Fruit fly (Drosophila melanogaster) whole organism, larva: Measurements from ENCODE around the gene PolI.

Experiments
- noc ChIP-seq: fragments of 200-800 bp; sonication (Bioruptor generic); optimal IDR thresholded peaks from 3 replicates; lab custom pipeline; 2019; ENCODE audit warnings: missing biosample characterization, mild to moderate bottlenecking, missing genetic modification characterization, moderate library complexity

Gene PolI

DNA sequence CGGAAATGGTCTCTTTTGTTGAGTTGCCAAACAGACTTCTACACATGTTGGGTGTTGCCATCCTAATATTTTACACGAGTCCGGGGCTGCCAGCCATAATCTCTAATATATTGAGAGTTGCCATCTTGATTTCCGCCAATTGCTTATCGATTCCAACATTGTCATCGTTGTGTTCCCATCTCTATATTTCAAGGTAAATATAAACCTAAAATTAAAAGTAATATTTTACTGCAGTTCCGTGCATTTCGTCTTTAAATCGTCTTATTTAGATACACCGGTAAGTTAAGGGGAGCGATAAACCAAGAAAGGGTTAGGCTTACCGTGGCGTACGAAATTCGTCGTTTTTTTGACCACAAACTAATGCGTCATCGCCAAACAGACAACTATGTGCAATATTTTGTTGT, at the start of gene PolI:
PolI (plus strand) TSS at position 138 of the 404 bp plus-strand sequence.
- no peak for TF ChIP-seq noc (tag; lab: Kevin White, UChicago)

DNA sequence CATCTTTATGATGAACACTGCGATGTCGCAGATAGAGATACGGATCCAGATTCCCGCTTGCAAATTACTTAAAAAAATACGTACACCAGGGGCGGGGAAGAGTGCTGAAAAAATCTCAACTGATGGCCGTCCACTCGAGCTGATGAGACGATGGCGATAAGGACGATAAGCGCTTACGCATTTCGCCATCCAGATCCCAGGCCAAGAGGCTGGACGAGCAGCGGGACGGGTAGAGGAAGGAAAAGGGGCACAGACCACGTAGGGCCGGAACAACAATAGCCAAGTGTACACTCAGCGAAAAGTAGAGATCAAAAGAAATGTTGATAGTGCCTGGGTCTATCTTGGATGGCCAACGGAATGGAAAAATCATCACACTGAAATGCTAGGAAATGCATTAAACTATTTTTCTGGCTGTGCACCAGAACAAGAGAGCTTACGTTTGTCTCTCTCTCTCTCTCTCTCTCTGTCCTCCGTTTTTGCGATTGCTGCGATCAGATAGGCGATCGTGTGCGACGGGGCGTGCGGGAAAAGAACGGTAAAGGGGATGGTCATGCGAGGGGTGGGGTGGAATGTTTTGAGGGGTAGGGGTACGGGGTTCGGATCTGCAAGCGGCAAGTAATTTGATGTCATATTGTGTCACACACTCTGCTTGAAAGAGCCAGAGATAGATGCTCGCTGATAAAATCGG, 45.7 kb upstream of the PolI start:
- TF ChIP-seq noc (tag; lab: Kevin White, UChicago), result no peak

DNA sequence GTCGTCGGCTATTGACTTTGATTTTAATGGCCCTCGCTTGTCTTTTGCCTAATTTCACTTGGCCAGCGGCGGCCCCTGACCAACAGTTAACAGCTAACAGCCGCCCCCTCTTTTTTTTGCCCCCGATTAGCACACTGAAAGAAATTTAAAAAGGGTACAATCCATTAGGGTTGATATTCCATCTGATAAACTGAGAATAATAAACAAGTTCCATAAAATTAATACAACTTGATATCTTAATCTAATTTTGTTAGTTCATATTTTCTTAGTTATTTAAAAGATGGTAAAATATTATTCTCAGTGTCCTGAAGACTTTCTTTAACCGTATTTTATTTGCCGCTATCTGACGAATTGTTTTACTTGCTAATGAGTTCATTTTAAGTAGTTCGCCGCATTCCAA, 43.8 kb upstream of the PolI start:
- TF ChIP-seq noc (tag; lab: Kevin White, UChicago), result peak; percentile 7

DNA sequence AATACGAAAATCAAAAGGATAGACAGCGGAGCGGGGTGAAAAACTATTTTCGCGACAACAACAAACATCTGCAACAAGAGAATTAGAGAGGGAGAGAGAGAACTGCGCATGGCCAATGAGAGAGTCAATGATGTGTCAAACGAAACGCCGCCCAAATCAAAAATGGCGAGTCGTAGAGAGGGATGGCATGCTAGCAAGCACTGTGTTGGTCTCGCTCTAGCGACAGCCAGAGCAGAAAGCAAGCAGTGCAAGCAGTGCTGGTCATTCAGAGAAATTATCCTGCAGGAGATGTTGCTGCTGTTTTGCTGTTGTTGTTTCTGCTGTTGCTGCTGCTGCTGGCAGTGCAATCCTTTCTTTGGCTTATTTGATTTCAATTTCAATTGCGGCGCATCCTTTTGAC, 42.4 kb upstream of the PolI start:
- no peak for TF ChIP-seq noc (tag; lab: Kevin White, UChicago)

- no peak for TF ChIP-seq noc (tag; lab: Kevin White, UChicago)
Observed at dm6 chr3R:8192261-8192917, 40.9 kb upstream of the PolI start.

DNA sequence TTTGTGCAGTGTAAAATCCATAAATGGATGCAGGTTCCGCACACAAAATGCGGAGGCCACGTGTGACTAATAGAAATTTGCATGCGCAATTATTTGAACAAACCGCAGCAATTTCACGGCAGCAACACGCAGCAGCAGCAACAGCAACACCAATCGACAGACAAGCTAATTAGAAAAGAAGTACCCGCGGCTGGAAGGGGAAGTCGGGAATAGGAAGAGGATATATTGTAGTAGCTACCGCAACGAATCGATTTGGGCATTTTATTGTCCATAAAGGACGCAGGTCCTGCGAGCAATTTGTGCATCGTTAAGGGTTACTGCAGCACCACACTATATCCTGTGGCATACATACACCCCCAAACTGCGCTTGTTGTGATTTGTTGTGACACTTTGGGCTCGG, 40.2 kb upstream of the PolI start:
- TF ChIP-seq noc (tag; lab: Kevin White, UChicago), result no peak

DNA sequence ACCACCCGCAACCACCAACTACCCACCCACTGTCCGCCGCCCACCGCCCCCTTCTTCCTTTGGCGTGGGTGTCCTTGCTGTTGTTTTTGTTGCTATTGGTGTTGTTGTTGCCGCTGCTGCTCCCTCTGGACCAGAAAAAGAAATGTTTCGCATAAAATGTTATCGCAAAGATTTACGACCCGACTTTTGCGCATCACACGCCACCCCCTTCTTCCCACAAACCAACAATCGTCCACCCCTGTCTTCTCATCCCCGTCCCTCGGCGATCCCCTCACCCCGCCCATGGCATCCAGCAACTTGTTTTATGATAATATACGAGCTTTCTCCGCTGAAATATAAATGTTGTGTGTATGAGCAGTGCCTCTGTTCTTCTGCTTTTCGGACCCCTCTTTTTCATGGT, 38.3 kb upstream of the PolI start:
- TF ChIP-seq noc (tag; lab: Kevin White, UChicago), result no peak

dm6 chr3R:8197137-8197536, 36.2 kb upstream of the PolI start:
- no peak for TF ChIP-seq noc (tag; lab: Kevin White, UChicago)

dm6 chr3R:8198320-8198719, 35.0 kb upstream of the PolI start:
- TF ChIP-seq noc (tag; lab: Kevin White, UChicago), result no peak

DNA sequence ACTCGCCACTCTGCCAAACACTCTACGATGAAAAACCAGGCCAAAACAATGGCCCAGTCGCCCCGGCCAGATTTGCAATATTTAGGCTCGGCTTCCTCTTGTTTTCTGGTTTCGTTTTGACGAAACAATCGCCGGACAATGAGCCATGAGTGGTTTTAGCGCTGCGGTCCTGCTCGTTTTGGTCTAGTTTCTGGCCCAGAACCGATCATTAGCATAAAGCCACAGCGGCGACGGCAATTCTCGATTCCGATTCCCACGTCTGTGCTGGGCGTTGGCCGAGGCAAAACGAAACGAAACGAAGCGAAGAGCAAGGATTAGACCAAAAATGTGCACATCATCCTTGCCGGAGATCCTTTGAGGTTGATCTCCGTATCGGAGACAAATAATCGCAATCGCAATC, 29.9 kb upstream of the PolI start:
- TF ChIP-seq noc (tag; lab: Kevin White, UChicago), result no peak

- no peak for TF ChIP-seq noc (tag; lab: Kevin White, UChicago)
Observed at dm6 chr3R:8204730-8205129, 28.6 kb upstream of the PolI start, which contains the start of gene CheA84a. CheA84a (minus strand) TSS chr3R:8204830.

- TF ChIP-seq noc (tag; lab: Kevin White, UChicago), result no peak
Observed at dm6 chr3R:8205292-8205893, 27.9 kb upstream of the PolI start.

DNA sequence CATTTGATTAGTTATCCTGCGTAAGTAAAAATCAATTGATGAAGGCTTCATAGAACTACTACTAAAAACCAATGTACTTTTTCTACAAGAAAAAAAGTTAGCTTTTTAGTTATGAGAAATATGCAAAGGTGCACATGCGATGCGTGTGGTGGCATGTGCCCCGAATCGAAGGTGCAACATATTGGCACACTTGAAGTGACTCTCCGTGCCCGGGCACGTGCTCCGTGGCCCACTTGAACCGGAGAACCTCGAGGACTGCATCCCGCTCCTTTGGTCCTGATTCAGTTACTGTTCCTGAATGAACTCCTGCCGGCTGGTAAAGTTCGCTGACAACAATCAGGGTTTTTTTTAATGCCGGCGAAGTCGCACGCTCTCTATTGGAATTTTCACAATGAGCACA, 27.3 kb upstream of the PolI start:
- TF ChIP-seq noc (tag; lab: Kevin White, UChicago), result no peak

DNA sequence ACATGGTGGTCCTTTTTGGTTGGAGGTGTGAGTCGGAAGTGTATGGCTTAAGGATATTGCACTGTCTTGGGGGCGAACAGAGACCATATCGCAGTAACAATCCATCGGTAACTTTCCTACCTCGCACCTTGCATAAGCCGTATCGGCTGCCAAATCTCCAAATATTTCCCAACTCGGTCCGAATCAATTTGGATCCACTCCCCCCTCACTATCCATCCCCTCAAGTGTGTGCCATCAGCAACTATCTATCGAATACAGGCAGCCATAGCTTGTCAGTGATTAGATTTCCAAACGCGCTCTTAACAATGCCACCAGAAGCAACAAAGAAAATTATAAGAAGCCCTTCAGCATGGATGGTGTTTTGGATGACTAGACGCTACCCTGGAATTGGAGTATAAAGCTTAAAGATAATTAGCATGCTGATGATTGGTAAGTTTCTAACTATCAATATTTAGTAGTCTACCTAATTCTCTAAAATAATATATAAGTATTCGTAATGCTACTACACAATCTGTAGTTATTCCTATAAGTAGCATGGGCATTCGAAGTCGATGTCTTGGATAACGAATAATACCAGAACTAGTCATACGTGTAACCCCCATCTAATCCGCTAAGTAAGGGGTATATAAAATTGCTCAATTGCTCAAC, 26.6 kb upstream of the PolI start:
- peak; percentile 85 for TF ChIP-seq noc (tag; lab: Kevin White, UChicago)

DNA sequence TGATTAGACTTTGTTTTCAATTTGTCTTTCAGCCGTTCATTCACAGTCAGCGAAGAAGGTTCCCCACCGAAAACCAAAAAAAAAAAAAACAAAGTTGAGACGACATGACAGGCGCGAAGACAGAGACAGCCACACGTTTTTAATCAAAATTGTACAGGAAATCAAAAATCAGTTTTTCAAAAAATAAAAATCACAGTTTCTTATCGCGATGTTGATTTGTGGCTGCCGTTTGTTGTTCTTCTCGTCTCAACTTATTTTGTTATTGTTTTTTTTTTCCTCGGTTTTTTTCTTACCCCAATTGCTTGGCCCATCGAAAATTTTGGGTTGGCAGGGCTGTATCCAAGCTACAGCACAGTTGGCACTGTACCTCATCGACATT, 26.0 kb upstream of the PolI start:
- no peak for TF ChIP-seq noc (tag; lab: Kevin White, UChicago)

DNA sequence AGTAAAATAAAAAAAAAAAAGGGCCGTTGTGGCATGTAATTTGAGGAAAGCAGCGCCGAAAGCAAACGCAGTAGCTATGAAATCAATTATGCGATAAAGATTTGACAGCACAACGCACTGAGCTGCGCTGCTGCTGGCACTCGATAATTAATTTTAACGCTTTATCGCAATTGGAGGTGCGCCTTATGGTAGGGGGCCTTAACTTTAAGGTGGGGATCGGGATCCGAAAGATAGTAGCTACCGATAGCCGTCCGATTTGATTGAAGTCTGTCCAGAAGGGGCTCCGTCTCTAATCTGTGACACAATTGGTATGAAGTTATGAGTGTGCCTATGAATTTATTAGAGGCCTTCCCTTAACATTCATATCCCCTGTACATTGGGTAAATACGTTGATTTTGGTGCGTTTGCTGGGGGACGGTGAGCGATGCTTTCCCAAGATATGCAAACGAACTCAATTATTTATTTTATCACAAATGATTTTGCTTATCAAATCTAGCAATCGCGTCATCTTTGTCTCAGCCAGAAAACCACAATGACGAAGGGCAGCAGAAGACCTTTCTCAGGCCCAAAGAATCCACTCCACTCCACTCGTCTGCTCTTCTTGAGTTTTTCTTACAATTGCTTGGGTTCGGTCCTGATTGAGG, 24.8 kb upstream of the PolI start:
- TF ChIP-seq noc (tag; lab: Kevin White, UChicago), result peak; percentile 42
